Worm (Caenorhabditis elegans): Measurements from ENCODE around the gene K09C4.5.

The K09C4.5 gene

DNA sequence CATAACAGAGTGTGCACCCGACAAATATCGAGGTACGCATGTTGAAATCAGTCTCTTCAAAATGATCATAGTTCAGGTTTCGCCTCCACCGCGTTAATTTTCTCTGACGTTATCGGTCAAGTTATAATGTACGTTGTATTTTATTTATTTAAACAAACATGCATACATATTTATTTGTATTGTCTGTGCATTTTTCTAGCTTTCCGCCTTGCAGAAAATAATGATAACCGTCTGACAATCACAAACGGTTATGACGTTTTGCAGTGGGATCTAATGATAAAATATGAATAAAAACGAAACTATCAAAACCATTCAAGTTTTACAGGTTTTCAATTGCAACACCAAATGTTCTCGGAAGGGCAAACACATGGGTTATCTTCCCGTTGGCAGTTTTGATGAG is 758 bp downstream of the K09C4.5 start:
- TF ChIP-seq fos-1 (tag; optimal IDR thresholded peaks at IDR 0.05): peak; percentile 47
- no peak for TF ChIP-seq Y55F3AM.14 (GFP tag; optimal IDR thresholded peaks at IDR 0.05)
- TF ChIP-seq F13H6.1 (tag; optimal IDR thresholded peaks at IDR 0.05): peak; percentile 13
- peak; percentile 36 for TF ChIP-seq sma-9 (GFP tag; optimal IDR thresholded peaks at IDR 0.05)
- TF ChIP-seq sma-9 (tag; optimal IDR thresholded peaks at IDR 0.05): no peak

- TF ChIP-seq sem-4 (tag; optimal IDR thresholded peaks at IDR 0.05) (no peak), sma-9 (GFP tag; optimal IDR thresholded peaks at IDR 0.05) (no peak), sma-9 (tag; optimal IDR thresholded peaks at IDR 0.05) (no peak), snpc-4 (tag; optimal IDR thresholded peaks at IDR 0.05) (no peak), gmeb-1 (tag; optimal IDR thresholded peaks at IDR 0.05) (no peak), nhr-12 (tag; optimal IDR thresholded peaks at IDR 0.05) (no peak), ceh-82 (tag; optimal IDR thresholded peaks at IDR 0.05) (no peak), mdl-1 (tag; optimal IDR thresholded peaks at IDR 0.05) (no peak), nhr-10 (tag; optimal IDR thresholded peaks at IDR 0.05) (no peak), nhr-237 (tag; optimal IDR thresholded peaks at IDR 0.05) (no peak), nhr-25 (tag; optimal IDR thresholded peaks at IDR 0.05) (no peak), nhr-23 (tag; optimal IDR thresholded peaks at IDR 0.05) (no peak)
Observed at ce11 chrX:3284967-3285366, 2.5 kb downstream of the K09C4.5 start.

ce11 chrX:3285448-3285847 is 3.0 kb downstream of the K09C4.5 start:
- TF ChIP-seq gmeb-1 (tag; optimal IDR thresholded peaks at IDR 0.05) (peak; percentile 17), sma-9 (GFP tag; optimal IDR thresholded peaks at IDR 0.05) (peak; percentile 81), sma-9 (tag; optimal IDR thresholded peaks at IDR 0.05) (no peak), crh-2 (tag; optimal IDR thresholded peaks at IDR 0.05) (peak; percentile 44), F13H6.1 (tag; optimal IDR thresholded peaks at IDR 0.05) (peak; percentile 5), unc-39 (tag; optimal IDR thresholded peaks at IDR 0.05) (no peak), fos-1 (tag; optimal IDR thresholded peaks at IDR 0.05) (peak; percentile 80), ZK546.5 (tag; optimal IDR thresholded peaks at IDR 0.05) (no peak)

ce11 chrX:3289183-3289582 is 6.8 kb downstream of the K09C4.5 start, which contains the start of gene K09C4.4:
TSS of gene K09C4.4 (plus strand) at chrX:3289483.
- no peak for TF ChIP-seq nhr-11 (tag; optimal IDR thresholded peaks at IDR 0.05)
- no peak for TF ChIP-seq nhr-25 (tag; optimal IDR thresholded peaks at IDR 0.05)
- TF ChIP-seq mab-5 (tag; optimal IDR thresholded peaks at IDR 0.05): no peak

DNA sequence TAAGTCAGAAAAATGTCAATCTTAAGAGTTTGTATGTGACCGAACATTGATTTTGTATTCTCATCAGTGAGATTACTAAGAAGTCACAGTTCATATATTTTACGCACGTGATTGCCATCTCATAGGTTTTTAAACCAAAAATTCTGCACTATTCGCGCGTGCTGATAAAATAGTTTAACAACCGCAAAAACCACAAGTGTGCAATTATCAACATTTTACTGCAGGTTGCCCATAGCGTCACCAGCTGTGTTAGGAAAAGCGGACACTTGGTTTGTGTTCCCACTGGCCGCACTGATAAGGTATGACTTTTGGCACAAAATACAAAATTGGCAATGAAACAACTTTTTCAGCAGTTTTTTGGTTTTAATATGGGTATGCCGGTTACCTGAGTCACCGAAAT is 7.7 kb downstream of the K09C4.5 start:
- TF ChIP-seq nhr-10 (tag; optimal IDR thresholded peaks at IDR 0.05) (no peak), gmeb-1 (tag; optimal IDR thresholded peaks at IDR 0.05) (peak; percentile 50), fos-1 (tag; optimal IDR thresholded peaks at IDR 0.05) (peak; percentile 83), crh-2 (tag; optimal IDR thresholded peaks at IDR 0.05) (peak; percentile 46), unc-62 (GFP tag; optimal IDR thresholded peaks at IDR 0.05) (no peak), nhr-12 (tag; optimal IDR thresholded peaks at IDR 0.05) (no peak), nhr-25 (tag; optimal IDR thresholded peaks at IDR 0.05) (no peak), sma-3 (GFP tag; optimal IDR thresholded peaks at IDR 0.05) (peak; percentile 18), F13H6.1 (tag; optimal IDR thresholded peaks at IDR 0.05) (peak; percentile 36), sma-9 (GFP tag; optimal IDR thresholded peaks at IDR 0.05) (peak; percentile 85), sma-9 (tag; optimal IDR thresholded peaks at IDR 0.05) (no peak)

ce11 chrX:3291948-3292347 is 9.5 kb downstream of the K09C4.5 start:
- TF ChIP-seq zag-1 (tag; optimal IDR thresholded peaks at IDR 0.05) (no peak), ceh-82 (tag; optimal IDR thresholded peaks at IDR 0.05) (no peak), nhr-77 (tag; optimal IDR thresholded peaks at IDR 0.05) (no peak), lin-11 (tag; optimal IDR thresholded peaks at IDR 0.05) (no peak), ama-1 (optimal IDR thresholded peaks at IDR 0.05) (no peak)

- TF ChIP-seq nhr-25 (tag; optimal IDR thresholded peaks at IDR 0.05): no peak
- TF ChIP-seq skn-1 (tag; optimal IDR thresholded peaks at IDR 0.05): no peak
- no peak for TF ChIP-seq sma-3 (GFP tag; optimal IDR thresholded peaks at IDR 0.05)
Observed at ce11 chrX:3296182-3296581, 13.8 kb downstream of the K09C4.5 start, which contains the start of gene K09C4.2. TSS of gene K09C4.2 (plus strand) at chrX:3296482.

- TF ChIP-seq skn-1 (tag; optimal IDR thresholded peaks at IDR 0.05): no peak
- no peak for TF ChIP-seq ceh-16 (tag; optimal IDR thresholded peaks at IDR 0.05)
- no peak for TF ChIP-seq nhr-237 (tag; optimal IDR thresholded peaks at IDR 0.05)
- TF ChIP-seq F13H6.1 (tag; optimal IDR thresholded peaks at IDR 0.05): no peak
- TF ChIP-seq sma-3 (GFP tag; optimal IDR thresholded peaks at IDR 0.05): no peak
- peak; percentile 26 for TF ChIP-seq gmeb-1 (tag; optimal IDR thresholded peaks at IDR 0.05)
- TF ChIP-seq ztf-1 (GFP tag; conservative IDR thresholded peaks at IDR 0.05): no peak
- TF ChIP-seq ama-1 (optimal IDR thresholded peaks at IDR 0.05): no peak
- TF ChIP-seq sma-9 (GFP tag; optimal IDR thresholded peaks at IDR 0.05): peak; percentile 90
- no peak for TF ChIP-seq sma-9 (tag; optimal IDR thresholded peaks at IDR 0.05)
- TF ChIP-seq crh-2 (tag; optimal IDR thresholded peaks at IDR 0.05): no peak
- TF ChIP-seq fos-1 (tag; optimal IDR thresholded peaks at IDR 0.05): peak; percentile 88
- no peak for TF ChIP-seq mbf-1 (tag; optimal IDR thresholded peaks at IDR 0.05)
- no peak for TF ChIP-seq lsy-2 (tag; optimal IDR thresholded peaks at IDR 0.05)
- TF ChIP-seq ztf-4 (tag; optimal IDR thresholded peaks at IDR 0.05): no peak
- no peak for TF ChIP-seq lin-39 (tag; optimal IDR thresholded peaks at IDR 0.05)
- no peak for TF ChIP-seq dmd-4 (tag; optimal IDR thresholded peaks at IDR 0.05)
Observed at ce11 chrX:3297812-3298211, 15.4 kb downstream of the K09C4.5 start.

Data from whole organism, L2 larva.